Worm (Caenorhabditis elegans): ENCODE measurements around the gene R09E10.5.

DNA sequence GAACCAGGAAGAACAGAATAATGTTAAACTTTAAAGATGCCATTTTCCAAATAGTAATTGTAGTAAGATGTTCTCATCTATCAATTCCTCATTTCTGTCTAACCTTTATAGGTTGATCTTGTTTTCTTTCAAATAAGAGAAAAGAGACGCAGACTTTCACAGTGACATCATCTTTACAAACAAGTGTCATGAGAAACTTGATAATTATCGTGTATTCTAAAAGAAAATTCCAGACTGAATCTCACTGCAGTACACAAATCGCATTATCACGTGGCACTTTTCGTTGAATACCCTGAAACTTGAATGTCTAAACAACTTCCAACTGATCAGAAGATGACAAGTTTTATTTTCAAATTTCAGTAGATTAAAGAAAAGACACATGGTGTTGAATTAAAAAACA, 7.0 kb downstream of the R09E10.5 start, which contains the start of gene R09E10.13:
- no peak for TF ChIP-seq B0336.3 (GFP tag; IDR thresholded peaks at IDR 0.05)
- TF ChIP-seq tlf-1 (GFP tag; optimal IDR thresholded peaks at IDR 0.05): no peak
- TF ChIP-seq F55B11.4 (tag; optimal IDR thresholded peaks at IDR 0.05; ENCODE audit: borderline replicate concordance, insufficient read depth): no peak
- TF ChIP-seq unc-130 (GFP tag; optimal IDR thresholded peaks at IDR 0.05): no peak
- TF ChIP-seq ekl-4 (GFP tag; IDR thresholded peaks at IDR 0.05): no peak
- TF ChIP-seq ztf-28 (GFP tag; IDR thresholded peaks at IDR 0.05): no peak
- TF ChIP-seq lsy-27 (tag; optimal IDR thresholded peaks at IDR 0.05; ENCODE audit: borderline replicate concordance, insufficient read depth): no peak
- TF ChIP-seq ztf-3 (GFP tag; optimal IDR thresholded peaks at IDR 0.05): no peak
- TF ChIP-seq mxl-1 (tag; optimal IDR thresholded peaks at IDR 0.05): no peak
- no peak for TF ChIP-seq dox-1 (GFP tag; IDR thresholded peaks at IDR 0.05)
- TF ChIP-seq ceh-100 (GFP tag; IDR thresholded peaks at IDR 0.05): no peak
- TF ChIP-seq madf-6 (GFP tag; IDR thresholded peaks at IDR 0.05): no peak
